Worm (Caenorhabditis elegans): ENCODE data around the gene srh-192.

DNA sequence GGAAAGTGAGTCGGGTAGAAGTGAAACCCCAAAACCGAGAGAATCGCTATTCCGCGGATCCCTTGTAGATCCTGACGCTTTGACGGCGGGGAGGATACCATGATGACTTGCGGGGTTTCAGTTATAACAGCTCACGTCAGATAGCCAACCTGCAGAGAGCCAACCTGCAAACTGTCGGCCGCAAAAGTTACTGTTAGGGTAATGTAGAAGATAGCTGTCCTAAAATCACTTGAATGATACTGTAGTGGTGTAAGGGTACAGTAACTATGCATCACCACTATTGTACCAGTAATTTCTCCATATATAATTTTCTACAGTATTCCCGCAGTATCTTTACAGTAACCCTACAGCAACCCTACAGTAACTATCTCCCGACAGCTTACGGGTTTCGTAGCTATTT is 17.5 kb upstream of the srh-192 start, which contains the start of gene oac-12:
- TF ChIP-seq madf-2 (tag; optimal IDR thresholded peaks at IDR 0.05) (no peak), elt-2 (tag; optimal IDR thresholded peaks at IDR 0.05) (no peak), ref-2 (tag; optimal IDR thresholded peaks at IDR 0.05) (no peak), nhr-11 (tag; optimal IDR thresholded peaks at IDR 0.05) (no peak), ceh-14 (tag; optimal IDR thresholded peaks at IDR 0.05) (no peak), dve-1 (tag; optimal IDR thresholded peaks at IDR 0.05) (no peak), ceh-19 (GFP tag; optimal IDR thresholded peaks at IDR 0.05) (no peak), tbx-2 (tag; optimal IDR thresholded peaks at IDR 0.05) (no peak), lin-11 (tag; optimal IDR thresholded peaks at IDR 0.05) (no peak), ama-1 (optimal IDR thresholded peaks at IDR 0.05) (no peak), hlh-6 (tag; optimal IDR thresholded peaks at IDR 0.05) (no peak), C38D4.7 (GFP tag; optimal IDR thresholded peaks at IDR 0.05) (no peak), pha-4 (tag; optimal IDR thresholded peaks at IDR 0.05) (no peak)
